Fruit fly (Drosophila melanogaster) whole organism, pupa: ENCODE measurements around the gene Uch.

ENCODE experiments used
- CG32121 ChIP-seq: fragments of 200-800 bp; sonication (Bioruptor generic); IDR thresholded peaks from 2 replicates; pipeline ENCODE4 v1.3.6; 2022; ENCODE audit warnings: missing biosample characterization, missing genetic modification characterization
- CG4496 ChIP-seq: fragments of 200-800 bp; sonication (Bioruptor generic); IDR thresholded peaks from 3 replicates; pipeline ENCODE4 v1.3.6; 2022; ENCODE audit warnings: missing biosample characterization, missing genetic modification characterization
- CG8159 ChIP-seq: fragments of 200-800 bp; sonication (Bioruptor generic); optimal IDR thresholded peaks from 3 replicates; lab custom pipeline; 2018; ENCODE audit warnings: missing biosample characterization, mild to moderate bottlenecking, missing genetic modification characterization, moderate library complexity
- Pif1A ChIP-seq: fragments of 200-800 bp; sonication (Bioruptor generic); optimal IDR thresholded peaks from 3 replicates; lab custom pipeline; 2016; ENCODE audit warnings: missing biosample characterization, missing genetic modification characterization

DNA sequence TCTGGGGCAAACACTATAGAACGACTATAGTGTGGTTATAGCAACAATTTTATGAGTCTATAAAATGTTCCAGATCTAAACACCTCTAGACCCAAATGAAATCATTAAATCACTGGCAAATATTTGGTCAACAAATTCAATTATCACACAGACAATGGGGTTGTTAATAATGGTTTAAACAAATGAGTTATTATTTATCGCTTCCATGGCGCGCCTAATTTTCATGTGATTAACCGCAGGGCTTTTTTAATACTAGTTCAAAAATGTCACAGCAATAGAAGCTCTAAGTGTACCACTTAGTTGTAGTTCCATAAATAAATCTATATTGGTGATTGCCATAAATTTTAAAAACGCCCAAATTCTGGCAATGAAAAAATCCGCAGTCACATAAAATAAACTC is 5.0 kb downstream of the Uch start, which contains the start of gene CG33124:
- TF ChIP-seq CG32121 (no peak), CG8159 (tag; lab: Kevin White, UChicago) (no peak), CG4496 (GFP tag; lab: Robert Waterston, UW) (no peak), Pif1A (GFP tag; lab: Kevin White, UChicago) (no peak)
